Fruit fly (Drosophila melanogaster) whole organism, embryonic: Measurements from ENCODE around the gene Rsph3.

Experiments
- Antp ChIP-seq: fragments of 200-800 bp; sonication (Bioruptor generic); optimal IDR thresholded peaks from 3 replicates; lab custom pipeline; 2016; ENCODE audit warnings: missing biosample characterization, missing genetic modification characterization
- Bgb ChIP-seq: fragments of 200-800 bp; sonication (Bioruptor generic); IDR thresholded peaks from 2 replicates; pipeline ENCODE4 v1.3.6; 2022; ENCODE audit warnings: missing biosample characterization, missing genetic modification characterization; ENCODE audit not compliant: partially characterized antibody
- CG10321 ChIP-seq: fragments of 200-800 bp; sonication (Bioruptor generic); IDR thresholded peaks from 2 replicates; pipeline ENCODE4 v1.3.6; 2022; ENCODE audit warnings: missing biosample characterization, missing genetic modification characterization
- CG12071 ChIP-seq: fragments of 200-800 bp; sonication (Bioruptor generic); optimal IDR thresholded peaks from 3 replicates; lab custom pipeline; 2018; ENCODE audit warnings: missing biosample characterization, mild to moderate bottlenecking, missing genetic modification characterization
- CG13287 ChIP-seq: fragments of 200-800 bp; sonication (Bioruptor generic); IDR thresholded peaks from 2 replicates; pipeline ENCODE4 v1.3.6; 2022; ENCODE audit warnings: missing biosample characterization, missing genetic modification characterization; ENCODE audit not compliant: partially characterized antibody
- CG13296 ChIP-seq: fragments of 200-800 bp; sonication (Bioruptor generic); optimal IDR thresholded peaks from 3 replicates; lab custom pipeline; 2018; ENCODE audit warnings: missing biosample characterization, mild to moderate bottlenecking, missing genetic modification characterization
- CG13624 ChIP-seq: fragments of 200-800 bp; sonication (Bioruptor generic); optimal IDR thresholded peaks from 2 replicates; lab custom pipeline; 2016; ENCODE audit warnings: missing biosample characterization, missing genetic modification characterization
- CG14710 ChIP-seq: fragments of 200-800 bp; sonication (Bioruptor generic); optimal IDR thresholded peaks from 3 replicates; lab custom pipeline; 2019; ENCODE audit warnings: missing biosample characterization, mild to moderate bottlenecking, missing genetic modification characterization, moderate library complexity
- CG14965 ChIP-seq: fragments of 200-800 bp; sonication (Bioruptor generic); optimal IDR thresholded peaks from 2 replicates; lab custom pipeline; 2016; ENCODE audit warnings: missing biosample characterization, missing genetic modification characterization, borderline replicate concordance
- CG15696 ChIP-seq: fragments of 200-800 bp; sonication (Bioruptor generic); optimal IDR thresholded peaks from 2 replicates; lab custom pipeline; 2019; ENCODE audit warnings: missing biosample characterization, mild to moderate bottlenecking, missing genetic modification characterization, moderate library complexity
- CG1602 ChIP-seq: fragments of 200-800 bp; sonication (Bioruptor generic); optimal IDR thresholded peaks from 3 replicates; lab custom pipeline; 2016; ENCODE audit warnings: missing biosample characterization, missing genetic modification characterization
- CG17802 ChIP-seq: fragments of 200-800 bp; sonication (Bioruptor generic); optimal IDR thresholded peaks from 2 replicates; lab custom pipeline; 2018; ENCODE audit warnings: missing biosample characterization, mild to moderate bottlenecking, missing genetic modification characterization, moderate library complexity
- CG18476 ChIP-seq: fragments of 200-800 bp; sonication (Bioruptor generic); optimal IDR thresholded peaks from 2 replicates; lab custom pipeline; 2016; ENCODE audit warnings: missing biosample characterization, mild to moderate bottlenecking, missing genetic modification characterization
- CG18619 ChIP-seq: fragments of 200-800 bp; sonication (Bioruptor generic); optimal IDR thresholded peaks from 3 replicates; lab custom pipeline; 2017; ENCODE audit warnings: missing biosample characterization, mild to moderate bottlenecking, missing genetic modification characterization
- CG18764 ChIP-seq: fragments of 200-800 bp; sonication (Bioruptor generic); optimal IDR thresholded peaks from 3 replicates; lab custom pipeline; 2016; ENCODE audit warnings: missing biosample characterization, missing genetic modification characterization
- CG2120 ChIP-seq: fragments of 200-800 bp; sonication (Bioruptor generic); optimal IDR thresholded peaks from 3 replicates; lab custom pipeline; 2016; ENCODE audit warnings: missing biosample characterization, missing genetic modification characterization
- CG2202 ChIP-seq: fragments of 200-800 bp; sonication (Bioruptor generic); optimal IDR thresholded peaks from 2 replicates; lab custom pipeline; 2018; ENCODE audit warnings: missing biosample characterization, mild to moderate bottlenecking, missing genetic modification characterization
- CG32767 ChIP-seq: fragments of 200-800 bp; sonication (Bioruptor generic); IDR thresholded peaks from 2 replicates; pipeline ENCODE4 v1.3.6; 2022; ENCODE audit warnings: missing biosample characterization, missing genetic modification characterization
- CG3281 ChIP-seq: fragments of 200-800 bp; sonication (Bioruptor generic); optimal IDR thresholded peaks from 3 replicates; lab custom pipeline; 2017; ENCODE audit warnings: missing biosample characterization, mild to moderate bottlenecking, missing genetic modification characterization
- CG43689 ChIP-seq: fragments of 200-800 bp; sonication (Bioruptor generic); IDR thresholded peaks from 2 replicates; pipeline ENCODE4 v1.3.6; 2022; ENCODE audit warnings: missing biosample characterization, missing genetic modification characterization
- CG4730 ChIP-seq: fragments of 200-800 bp; sonication (Bioruptor generic); IDR thresholded peaks from 2 replicates; pipeline ENCODE4 v1.3.6; 2022; ENCODE audit warnings: missing biosample characterization, missing genetic modification characterization
- CG7372 ChIP-seq: fragments of 200-800 bp; sonication (Bioruptor generic); IDR thresholded peaks from 2 replicates; pipeline ENCODE4 v1.3.6; 2022; ENCODE audit warnings: missing biosample characterization, missing genetic modification characterization
- CG9437 ChIP-seq: fragments of 200-800 bp; sonication (Bioruptor generic); optimal IDR thresholded peaks from 2 replicates; lab custom pipeline; 2018; ENCODE audit warnings: missing biosample characterization, mild to moderate bottlenecking, missing genetic modification characterization
- D ChIP-seq, 2 experiments: fragments of 200-800 bp in 1 of 2; fragments of >200 bp in 1 of 2; sonication (Bioruptor generic) in 1 of 2; optimal IDR thresholded peaks; 2 replicates in 1 of 2; 3 replicates in 1 of 2; lab custom pipeline; 2017; ENCODE audit warnings: mild to moderate bottlenecking in 1 of 2, missing biosample characterization in 1 of 2, missing genetic modification characterization in 1 of 2, missing genetic modification reagents in 1 of 2
- Dip3 ChIP-seq: fragments of 200-800 bp; sonication (Bioruptor generic); optimal IDR thresholded peaks from 3 replicates; lab custom pipeline; 2016; ENCODE audit warnings: missing biosample characterization, missing genetic modification characterization
- E2f2 ChIP-seq: fragments of 200-800 bp; sonication (Bioruptor generic); IDR thresholded peaks from 2 replicates; pipeline ENCODE4 v1.3.6; 2022; ENCODE audit warnings: missing biosample characterization, missing genetic modification characterization
- HHEX ChIP-seq: fragments of 200-800 bp; sonication (Bioruptor generic); optimal IDR thresholded peaks from 3 replicates; lab custom pipeline; 2017; ENCODE audit warnings: missing biosample characterization, mild to moderate bottlenecking, missing genetic modification characterization, missing genetic modification reagents
- HmgD ChIP-seq: fragments of 200-800 bp; sonication (Bioruptor generic); optimal IDR thresholded peaks from 3 replicates; lab custom pipeline; 2016; ENCODE audit warnings: missing biosample characterization, missing genetic modification characterization
- Hmr ChIP-seq: fragments of 200-800 bp; sonication (Bioruptor generic); optimal IDR thresholded peaks from 3 replicates; lab custom pipeline; 2017; ENCODE audit warnings: mild to moderate bottlenecking, missing biosample characterization, missing genetic modification reagents, missing genetic modification characterization
- Hr39 ChIP-seq: fragments of >200 bp; optimal IDR thresholded peaks from 2 replicates; lab custom pipeline; 2017
- Rx ChIP-seq: fragments of 200-800 bp; sonication (Bioruptor generic); IDR thresholded peaks from 2 replicates; pipeline ENCODE4 v1.3.6; 2022; ENCODE audit warnings: missing biosample characterization, missing genetic modification characterization
- Stat92E ChIP-seq, 3 experiments: fragments of >200 bp in 2 of 3; fragments of 200-800 bp in 1 of 3; sonication (Bioruptor generic) in 1 of 3; optimal IDR thresholded peaks; 2 replicates each; lab custom pipeline; 2017 to 2019; ENCODE audit warnings: missing biosample characterization in 3 of 3, missing genetic modification characterization in 3 of 3, mild to moderate bottlenecking in 1 of 3, moderate library complexity in 1 of 3
- ash1 ChIP-seq: fragments of 200-800 bp; sonication (Bioruptor generic); optimal IDR thresholded peaks from 2 replicates; lab custom pipeline; 2018; ENCODE audit warnings: missing biosample characterization, mild to moderate bottlenecking, missing genetic modification characterization
- bbx ChIP-seq: fragments of 200-800 bp; sonication (Bioruptor generic); IDR thresholded peaks from 2 replicates; pipeline ENCODE4 v1.3.6; 2022; ENCODE audit warnings: missing biosample characterization, missing genetic modification characterization; ENCODE audit not compliant: partially characterized antibody
- crp ChIP-seq, 2 experiments: fragments of 200-800 bp; sonication (Bioruptor generic); optimal IDR thresholded peaks; 2 replicates in 1 of 2; 3 replicates in 1 of 2; lab custom pipeline; 2017; ENCODE audit warnings: missing biosample characterization in 2 of 2, missing genetic modification characterization in 2 of 2, mild to moderate bottlenecking in 1 of 2, moderate library complexity in 1 of 2
- fd102C ChIP-seq: fragments of 200-800 bp; sonication (Bioruptor generic); optimal IDR thresholded peaks from 2 replicates; lab custom pipeline; 2018; ENCODE audit warnings: missing biosample characterization, mild to moderate bottlenecking, missing genetic modification characterization, moderate library complexity
- fd96Cb ChIP-seq: fragments of 200-800 bp; sonication (Bioruptor generic); optimal IDR thresholded peaks from 2 replicates; lab custom pipeline; 2018; ENCODE audit warnings: missing biosample characterization, mild to moderate bottlenecking, missing genetic modification characterization, moderate library complexity
- hbn ChIP-seq: fragments of 200-800 bp; sonication (Bioruptor generic); IDR thresholded peaks from 2 replicates; pipeline ENCODE4 v1.3.6; 2022; ENCODE audit warnings: missing biosample characterization, missing genetic modification characterization; ENCODE audit not compliant: partially characterized antibody
- pum ChIP-seq: fragments of 200-800 bp; sonication (Bioruptor generic); optimal IDR thresholded peaks from 2 replicates; lab custom pipeline; 2016; ENCODE audit warnings: missing biosample characterization, missing genetic modification characterization
- pzg ChIP-seq: fragments of 200-800 bp; sonication (Bioruptor generic); optimal IDR thresholded peaks from 3 replicates; lab custom pipeline; 2018; ENCODE audit warnings: missing biosample characterization, mild to moderate bottlenecking, missing genetic modification characterization, moderate library complexity
- sc ChIP-seq, 3 experiments: fragments of >200 bp in 2 of 3; fragments of 200-800 bp in 1 of 3; sonication (Bioruptor generic) in 1 of 3; optimal IDR thresholded peaks; 2 replicates in 2 of 3; 3 replicates in 1 of 3; lab custom pipeline; 2017; ENCODE audit warnings: mild to moderate bottlenecking in 1 of 3, missing biosample characterization in 1 of 3, missing genetic modification characterization in 1 of 3, missing genetic modification reagents in 1 of 3
- sd ChIP-seq: fragments of 200-800 bp; sonication (Bioruptor generic); optimal IDR thresholded peaks from 3 replicates; lab custom pipeline; 2018; ENCODE audit warnings: missing biosample characterization, mild to moderate bottlenecking, missing genetic modification characterization, moderate library complexity
- sqz ChIP-seq: fragments of 200-800 bp; sonication (Bioruptor generic); optimal IDR thresholded peaks from 3 replicates; lab custom pipeline; 2018; ENCODE audit warnings: missing biosample characterization, mild to moderate bottlenecking, missing genetic modification characterization
- tap ChIP-seq: fragments of 200-800 bp; optimal IDR thresholded peaks from 3 replicates; lab custom pipeline; 2019; ENCODE audit warnings: missing biosample characterization, mild to moderate bottlenecking, missing genetic modification characterization, moderate library complexity
- trem ChIP-seq: fragments of 200-800 bp; optimal IDR thresholded peaks from 3 replicates; lab custom pipeline; 2019; ENCODE audit warnings: missing biosample characterization, mild to moderate bottlenecking, missing genetic modification characterization, moderate library complexity
- tx ChIP-seq: fragments of 200-800 bp; sonication (Bioruptor generic); optimal IDR thresholded peaks from 2 replicates; lab custom pipeline; 2016; ENCODE audit warnings: missing biosample characterization, missing genetic modification characterization
- wek ChIP-seq: fragments of 200-800 bp; sonication (Bioruptor generic); optimal IDR thresholded peaks from 3 replicates; lab custom pipeline; 2018; ENCODE audit warnings: missing biosample characterization, mild to moderate bottlenecking, missing genetic modification characterization, moderate library complexity

Gene Rsph3

dm6 chr3L:6743346-6744165, 19.5 kb downstream of the Rsph3 start (continued):
- TF ChIP-seq Bgb (GFP tag; lab: Robert Waterston, UW) (peak; percentile 72), CG32767 (no peak), HmgD (GFP tag; lab: Kevin White, UChicago) (peak; percentile 86), CG7372 (no peak), sc (optimal IDR thresholded peaks at IDR 0.05; lab: Kevin White, UChicago) (no peak), sc (GFP tag; optimal IDR thresholded peaks at IDR 0.05; lab: Kevin White, UChicago) (no peak), CG1602 (GFP tag; lab: Kevin White, UChicago) (peak; percentile 35), E2f2 (GFP tag; lab: Robert Waterston, UW) (no peak), sqz (GFP tag; lab: Kevin White, UChicago) (peak; percentile 70), CG18476 (GFP tag; lab: Kevin White, UChicago) (no peak), Hr39 (lab: Kevin White, UChicago) (no peak), CG17802 (tag; lab: Kevin White, UChicago) (no peak), CG15696 (tag; lab: Kevin White, UChicago) (peak; percentile 14), CG14710 (peak; percentile 39), CG43689 (GFP tag; lab: Robert Waterston, UW) (no peak), tap (tag; lab: Kevin White, UChicago) (no peak), CG12071 (peak; percentile 50), CG13287 (GFP tag; lab: Robert Waterston, UW) (peak; percentile 37; the same call in 1 of the 2 replicates), wek (peak; percentile 47), bbx (GFP tag; lab: Robert Waterston, UW) (peak; percentile 51; the same call in 1 of the 2 replicates), Antp (GFP tag; lab: Kevin White, UChicago) (no peak), ash1 (GFP tag; lab: Kevin White, UChicago) (peak; percentile 66), CG9437 (peak; percentile 50), CG13296 (peak; percentile 35), CG18619 (GFP tag; lab: Kevin White, UChicago) (peak; percentile 20), pzg (peak; percentile 88), tx (GFP tag; lab: Kevin White, UChicago) (no peak), CG4730 (GFP tag; lab: Robert Waterston, UW) (no peak), CG2120 (GFP tag; lab: Kevin White, UChicago) (no peak), Stat92E (GFP tag; optimal IDR thresholded peaks at IDR 0.05; lab: Kevin White, UChicago) (peak in 1 of 3 experiments; percentile 7), CG2202 (no peak), hbn (GFP tag; lab: Robert Waterston, UW) (no peak), HHEX (GFP tag; lab: Kevin White, UChicago) (peak; percentile 44), trem (tag; lab: Kevin White, UChicago) (no peak), CG14965 (GFP tag; lab: Kevin White, UChicago) (no peak), CG10321 (GFP tag; lab: Robert Waterston, UW) (peak; percentile 57), Hmr (GFP tag; lab: Kevin White, UChicago) (peak; percentile 51), D (optimal IDR thresholded peaks at IDR 0.05; lab: Kevin White, UChicago) (peak; percentile 100), D (GFP tag; optimal IDR thresholded peaks at IDR 0.05; lab: Kevin White, UChicago) (peak; percentile 41), crp (GFP tag; optimal IDR thresholded peaks at IDR 0.05; lab: Kevin White, UChicago) (peak in 1 of 2 experiments; percentile 83), sd (tag; lab: Kevin White, UChicago) (peak; percentile 45), Dip3 (GFP tag; lab: Kevin White, UChicago) (no peak), CG13624 (peak; percentile 38), CG18764 (no peak), fd96Cb (tag; lab: Kevin White, UChicago) (no peak), pum (GFP tag; lab: Kevin White, UChicago) (no peak), CG3281 (GFP tag; lab: Kevin White, UChicago) (no peak), fd102C (GFP tag; lab: Kevin White, UChicago) (no peak), Rx (GFP tag; lab: Robert Waterston, UW) (0 out of 2 replicates have a peak, but pooled peaks have one; percentile 29)
